Worm (Caenorhabditis elegans) whole organism, L4 larva: ENCODE results near the gene C17C3.9.

Experiments used
- aly-2 ChIP-seq: sonication (generic microtip); optimal IDR thresholded peaks from 2 replicates; lab custom pipeline; 2018; ENCODE audit warnings: missing biosample characterization, missing genetic modification characterization
- daf-19 ChIP-seq: fragments of 200-800 bp; sonication (Bioruptor generic); conservative IDR thresholded peaks from 2 replicates; pipeline ENCODE4 v1.3.6; 2022; ENCODE audit warnings: missing genetic modification characterization, missing compliant biosample characterization
- dpl-1 ChIP-seq: fragments of 150-350 bp; optimal IDR thresholded peaks from 2 replicates; lab custom pipeline; 2014; ENCODE audit warnings: missing biosample characterization, missing genetic modification reagents, missing genetic modification characterization
- lin-39 ChIP-seq: fragments of 150-350 bp; optimal IDR thresholded peaks from 2 replicates; lab custom pipeline; 2014; ENCODE audit warnings: missing biosample characterization, missing genetic modification reagents, missing genetic modification characterization
- ztf-7 ChIP-seq: fragments of 150-350 bp; optimal IDR thresholded peaks from 2 replicates; lab custom pipeline; 2014; ENCODE audit warnings: missing biosample characterization, missing genetic modification characterization

- TF ChIP-seq lin-39 (tag; lab: Kevin White, UChicago) (no peak), aly-2 (tag; lab: Kevin White, UChicago) (no peak), dpl-1 (no peak), ztf-7 (tag; lab: Kevin White, UChicago) (no peak), daf-19 (no peak)
These were observed 5.4 kb upstream of the C17C3.9 start, which contains the start of gene C17C3.11 for ce11 chrII:5537524-5537923.
